Worm (Caenorhabditis elegans): ENCODE measurements around the gene Y47D3A.14.

The Y47D3A.14 gene

ce11 chrIII:11202992-11203391, 33.7 kb downstream of the Y47D3A.14 start (continued):
- TF ChIP-seq zag-1 (tag; optimal IDR thresholded peaks at IDR 0.05) (no peak), dmd-6 (GFP tag; IDR thresholded peaks at IDR 0.05) (peak; percentile 28; the same call in 1 of the 2 replicates), Y5F2A.4 (GFP tag; optimal IDR thresholded peaks at IDR 0.05) (no peak), ZK337.2 (GFP tag; IDR thresholded peaks at IDR 0.05) (no peak), nhr-11 (tag; optimal IDR thresholded peaks at IDR 0.05) (no peak), sdz-12 (GFP tag; optimal IDR thresholded peaks at IDR 0.05) (no peak), D1046.2 (GFP tag; IDR thresholded peaks at IDR 0.05) (no peak), jun-1 (tag; optimal IDR thresholded peaks at IDR 0.05) (no peak), lin-38 (GFP tag; IDR thresholded peaks at IDR 0.05) (no peak), lin-15B (tag; optimal IDR thresholded peaks at IDR 0.05) (no peak), ceh-82 (tag; optimal IDR thresholded peaks at IDR 0.05) (no peak), ceh-32 (tag; optimal IDR thresholded peaks at IDR 0.05; ENCODE audit: poor library complexity) (no peak), tra-1 (GFP tag; IDR thresholded peaks at IDR 0.05) (peak; percentile 59), F44E2.7 (GFP tag; IDR thresholded peaks at IDR 0.05) (no peak), duxl-1 (tag; optimal IDR thresholded peaks at IDR 0.05; ENCODE audit: poor library complexity) (no peak), attf-4 (tag; optimal IDR thresholded peaks at IDR 0.05) (no peak), F26F4.8 (GFP tag; conservative IDR thresholded peaks at IDR 0.05) (no peak), snpc-1.2 (GFP tag; IDR thresholded peaks at IDR 0.05) (no peak), daf-8 (GFP tag; IDR thresholded peaks at IDR 0.05) (no peak), zfp-3 (GFP tag; conservative IDR thresholded peaks at IDR 0.05) (no peak), lim-7 (GFP tag; IDR thresholded peaks at IDR 0.05) (0 out of 2 replicates have a peak, but pooled peaks have one; percentile 39), nhr-77 (tag; optimal IDR thresholded peaks at IDR 0.05) (no peak), arid-1 (GFP tag; conservative IDR thresholded peaks at IDR 0.05) (no peak), mdl-1 (tag; optimal IDR thresholded peaks at IDR 0.05) (peak in 1 of 2 experiments; percentile 41), hmg-1.1 (GFP tag; IDR thresholded peaks at IDR 0.05) (peak; percentile 80), F49E8.2 (tag; optimal IDR thresholded peaks at IDR 0.05; ENCODE audit: borderline replicate concordance) (no peak), F37D6.2 (tag; optimal IDR thresholded peaks at IDR 0.05) (peak; percentile 42), daf-19 (GFP tag; conservative IDR thresholded peaks at IDR 0.05) (no peak), lin-39 (tag; optimal IDR thresholded peaks at IDR 0.05) (no peak), ztf-11 (tag; optimal IDR thresholded peaks at IDR 0.05) (no peak), saeg-2 (GFP tag; IDR thresholded peaks at IDR 0.05) (no peak), unc-62 (GFP tag; optimal IDR thresholded peaks at IDR 0.05 in 1 of 2) (peak in 1 of 2 experiments; percentile 99), unc-62 (tag; optimal IDR thresholded peaks at IDR 0.05) (no peak), ctbp-1 (GFP tag; IDR thresholded peaks at IDR 0.05) (peak; percentile 76), nhr-28 (tag; optimal IDR thresholded peaks at IDR 0.05) (no peak), nhr-42 (GFP tag; IDR thresholded peaks at IDR 0.05) (no peak), Y75B8A.6 (GFP tag; IDR thresholded peaks at IDR 0.05) (no peak), set-16 (GFP tag; IDR thresholded peaks at IDR 0.05) (peak; percentile 100), dmd-8 (GFP tag; IDR thresholded peaks at IDR 0.05) (no peak), aha-1 (tag) (peak; percentile 97), skn-1 (tag; optimal IDR thresholded peaks at IDR 0.05) (no peak), dmd-9 (GFP tag; IDR thresholded peaks at IDR 0.05) (no peak), madf-5 (GFP tag; IDR thresholded peaks at IDR 0.05) (no peak), dpl-1 (GFP tag; optimal IDR thresholded peaks at IDR 0.05) (no peak), ztf-7 (tag; optimal IDR thresholded peaks at IDR 0.05) (no peak), Y105C5A.15 (GFP tag; IDR thresholded peaks at IDR 0.05) (no peak), tag-97 (GFP tag; IDR thresholded peaks at IDR 0.05) (no peak), rbr-2 (tag; optimal IDR thresholded peaks at IDR 0.05) (peak; percentile 36), hlh-11 (tag; optimal IDR thresholded peaks at IDR 0.05) (peak; percentile 64)
